Fruit fly (Drosophila melanogaster): Measurements from ENCODE around the gene CG3061.

Gene CG3061

dm6 chr3R:14077026-14077425 is 44.9 kb downstream of the CG3061 start (continued):
- TF ChIP-seq net (GFP tag; optimal IDR thresholded peaks at IDR 0.05): peak; percentile 48
- peak; percentile 59 for TF ChIP-seq CG32006 (GFP tag; optimal IDR thresholded peaks at IDR 0.05)
- TF ChIP-seq Ets21C (GFP tag; optimal IDR thresholded peaks at IDR 0.05): no peak
- TF ChIP-seq CG11294 (GFP tag; IDR thresholded peaks at IDR 0.05): peak; percentile 16; the same call in 1 of the 2 replicates
- TF ChIP-seq CG6854 (GFP tag; optimal IDR thresholded peaks at IDR 0.05): no peak
- peak; percentile 28 for TF ChIP-seq CG1621 (tag; optimal IDR thresholded peaks at IDR 0.05)
- peak; percentile 6 for TF ChIP-seq CG31627 (GFP tag; optimal IDR thresholded peaks at IDR 0.05)
- TF ChIP-seq achi (GFP tag; optimal IDR thresholded peaks at IDR 0.05): peak; percentile 56
- no peak for TF ChIP-seq CG16779 (tag; optimal IDR thresholded peaks at IDR 0.05)
- TF ChIP-seq Blimp-1 (GFP tag; optimal IDR thresholded peaks at IDR 0.05): no peak
- peak; percentile 30 for TF ChIP-seq CG7368 (GFP tag; optimal IDR thresholded peaks at IDR 0.05)
- TF ChIP-seq CG10631 (GFP tag; optimal IDR thresholded peaks at IDR 0.05): peak; percentile 24
- peak; percentile 48 for TF ChIP-seq Lpt (GFP tag; optimal IDR thresholded peaks at IDR 0.05)
- peak; percentile 64 for TF ChIP-seq Eip75B (GFP tag; optimal IDR thresholded peaks at IDR 0.05)
- TF ChIP-seq CG6276 (GFP tag; optimal IDR thresholded peaks at IDR 0.05): no peak
- peak; percentile 7 for TF ChIP-seq lz (GFP tag; optimal IDR thresholded peaks at IDR 0.05)
- TF ChIP-seq Eip78C (GFP tag): peak; percentile 85
- TF ChIP-seq OdsH (GFP tag; optimal IDR thresholded peaks at IDR 0.05): peak; percentile 56
- no peak for TF ChIP-seq salr (GFP tag; optimal IDR thresholded peaks at IDR 0.05)
- TF ChIP-seq CG34406 (GFP tag; optimal IDR thresholded peaks at IDR 0.05): peak; percentile 43
- TF ChIP-seq esn (GFP tag; optimal IDR thresholded peaks at IDR 0.05): peak; percentile 28
- TF ChIP-seq CG15336 (GFP tag; IDR thresholded peaks at IDR 0.05): peak; percentile 70

dm6 chr3R:14081526-14081925 is 49.4 kb downstream of the CG3061 start:
- TF ChIP-seq CG9139 (GFP tag; optimal IDR thresholded peaks at IDR 0.05) (no peak), CG11762 (GFP tag; optimal IDR thresholded peaks at IDR 0.05; ENCODE audit: insufficient read depth) (no peak), CG11902 (GFP tag; optimal IDR thresholded peaks at IDR 0.05) (no peak), Sox102F (GFP tag; optimal IDR thresholded peaks at IDR 0.05) (no peak), Eip75B (GFP tag; optimal IDR thresholded peaks at IDR 0.05) (no peak), Sox15 (GFP tag; optimal IDR thresholded peaks at IDR 0.05) (no peak), CG8632 (GFP tag; optimal IDR thresholded peaks at IDR 0.05) (no peak), CG34406 (GFP tag; optimal IDR thresholded peaks at IDR 0.05) (no peak), Gug (GFP tag; IDR thresholded peaks at IDR 0.05) (no peak), svp (GFP tag) (no peak), CG11294 (GFP tag; IDR thresholded peaks at IDR 0.05) (no peak)
